Fruit fly (Drosophila melanogaster): Measurements from ENCODE around the gene CG43373.

The CG43373 gene

DNA sequence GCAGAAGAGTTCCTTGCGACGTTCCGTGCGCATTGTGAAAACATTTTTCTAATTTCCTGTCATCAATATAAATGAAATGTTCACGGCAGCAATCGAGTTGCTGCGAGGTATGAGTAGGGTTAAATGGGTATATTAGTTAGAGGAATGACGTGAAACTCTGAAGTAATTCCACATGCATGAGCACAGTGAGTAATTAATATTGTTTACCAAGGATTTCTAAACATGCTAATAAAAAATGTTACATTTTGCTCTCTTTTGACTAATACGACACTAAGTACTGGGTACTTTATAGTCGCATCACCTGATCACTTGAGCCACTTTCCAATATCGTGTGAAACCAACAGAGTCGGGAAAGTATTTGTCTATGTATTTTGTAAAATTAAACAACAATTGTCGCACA is 1.1 kb upstream of the CG43373 start (continued):
- TF ChIP-seq Ets97D (GFP tag; optimal IDR thresholded peaks at IDR 0.05) (no peak), mirr (GFP tag; optimal IDR thresholded peaks at IDR 0.05) (no peak), insv (GFP tag; optimal IDR thresholded peaks at IDR 0.05) (no peak), CG4730 (GFP tag; IDR thresholded peaks at IDR 0.05) (no peak), lbe (GFP tag; optimal IDR thresholded peaks at IDR 0.05) (no peak), YL-1 (GFP tag; optimal IDR thresholded peaks at IDR 0.05) (no peak), D (optimal IDR thresholded peaks at IDR 0.05) (no peak), D (GFP tag; optimal IDR thresholded peaks at IDR 0.05) (peak; percentile 34), CG15601 (tag; optimal IDR thresholded peaks at IDR 0.05) (no peak), CG12104 (GFP tag; optimal IDR thresholded peaks at IDR 0.05) (no peak), CG2202 (tag; optimal IDR thresholded peaks at IDR 0.05) (no peak), CG10462 (GFP tag; optimal IDR thresholded peaks at IDR 0.05) (no peak), sna (GFP tag; IDR thresholded peaks at IDR 0.05; ENCODE audit: partially characterized antibody) (no peak), CG11696 (GFP tag; IDR thresholded peaks at IDR 0.05) (no peak), Mrtf (GFP tag; IDR thresholded peaks at IDR 0.05) (no peak), otp (GFP tag; IDR thresholded peaks at IDR 0.05) (0 out of 3 replicates have a peak, but pooled peaks have one; percentile 37), zf30C (GFP tag; optimal IDR thresholded peaks at IDR 0.05) (no peak), caup (GFP tag; optimal IDR thresholded peaks at IDR 0.05; ENCODE audit: severe bottlenecking) (no peak), zfh1 (GFP tag; IDR thresholded peaks at IDR 0.05) (no peak), CG17359 (tag; optimal IDR thresholded peaks at IDR 0.05) (no peak), CG1529 (GFP tag; optimal IDR thresholded peaks at IDR 0.05) (no peak), fd3F (GFP tag; optimal IDR thresholded peaks at IDR 0.05) (no peak), CG8290 (GFP tag; optimal IDR thresholded peaks at IDR 0.05) (no peak), CG8290 (tag; optimal IDR thresholded peaks at IDR 0.05) (peak in 1 of 2 experiments; percentile 23), stwl (tag; optimal IDR thresholded peaks at IDR 0.05) (no peak), lab (GFP tag; optimal IDR thresholded peaks at IDR 0.05) (peak; percentile 58), Bteb2 (GFP tag; optimal IDR thresholded peaks at IDR 0.05) (no peak), jumu (GFP tag; optimal IDR thresholded peaks at IDR 0.05) (peak; percentile 1), CG6683 (GFP tag; optimal IDR thresholded peaks at IDR 0.05) (no peak), CG10565 (GFP tag; optimal IDR thresholded peaks at IDR 0.05) (no peak), NFAT (GFP tag; IDR thresholded peaks at IDR 0.05) (no peak), CG13424 (tag; optimal IDR thresholded peaks at IDR 0.05) (peak; percentile 9), Ada2b (GFP tag; IDR thresholded peaks at IDR 0.05) (0 out of 2 replicates have a peak, but pooled peaks have one; percentile 18), CG16815 (GFP tag; optimal IDR thresholded peaks at IDR 0.05) (peak; percentile 30), Lim3 (GFP tag; IDR thresholded peaks at IDR 0.05) (no peak), CG4424 (GFP tag; optimal IDR thresholded peaks at IDR 0.05) (peak; percentile 35), CTCF (GFP tag; optimal IDR thresholded peaks at IDR 0.05) (no peak), crc (GFP tag; optimal IDR thresholded peaks at IDR 0.05) (no peak), PHDP (tag; optimal IDR thresholded peaks at IDR 0.05) (peak; percentile 35), CG7556 (GFP tag; optimal IDR thresholded peaks at IDR 0.05) (no peak), CG2116 (GFP tag; optimal IDR thresholded peaks at IDR 0.05) (no peak), ato (GFP tag; IDR thresholded peaks at IDR 0.05; ENCODE audit: partially characterized antibody) (no peak), salm (tag; optimal IDR thresholded peaks at IDR 0.05) (no peak), CG11085 (GFP tag; IDR thresholded peaks at IDR 0.05) (no peak), CG8388 (GFP tag; optimal IDR thresholded peaks at IDR 0.05) (peak; percentile 50), CG14667 (GFP tag; IDR thresholded peaks at IDR 0.05) (no peak), HLHmδ (GFP tag; optimal IDR thresholded peaks at IDR 0.05) (no peak), CG1832 (GFP tag; optimal IDR thresholded peaks at IDR 0.05) (no peak), sug (tag; optimal IDR thresholded peaks at IDR 0.05) (no peak), tx (GFP tag; optimal IDR thresholded peaks at IDR 0.05) (peak; percentile 21), CG12155 (GFP tag; optimal IDR thresholded peaks at IDR 0.05) (no peak), CG17912 (GFP tag; optimal IDR thresholded peaks at IDR 0.05) (no peak)
